Fruit fly (Drosophila melanogaster) whole organism, prepupa: ENCODE results near the gene scat.

Experiments
- Blimp-1 ChIP-seq: fragments of 200-800 bp; sonication (Bioruptor generic); optimal IDR thresholded peaks from 3 replicates; lab custom pipeline; 2017; ENCODE audit warnings: missing biosample characterization, missing genetic modification characterization, mild to moderate bottlenecking, moderate library complexity, missing genetic modification reagents
- CG10631 ChIP-seq: fragments of 200-800 bp; sonication (Bioruptor generic); optimal IDR thresholded peaks from 2 replicates; lab custom pipeline; 2016; ENCODE audit warnings: missing biosample characterization, missing genetic modification characterization
- CG10669 ChIP-seq: fragments of 200-800 bp; sonication (Bioruptor generic); optimal IDR thresholded peaks from 3 replicates; lab custom pipeline; 2018; ENCODE audit warnings: missing biosample characterization, mild to moderate bottlenecking, missing genetic modification characterization, moderate library complexity
- CG11294 ChIP-seq: fragments of 200-800 bp; sonication (Bioruptor generic); IDR thresholded peaks from 2 replicates; pipeline ENCODE4 v1.3.6; 2022; ENCODE audit warnings: missing biosample characterization, missing genetic modification characterization
- CG11762 ChIP-seq: fragments of 200-800 bp; sonication (Bioruptor generic); optimal IDR thresholded peaks from 3 replicates; lab custom pipeline; 2016; ENCODE audit warnings: missing biosample characterization, missing genetic modification characterization; ENCODE audit not compliant: insufficient read depth
- CG15336 ChIP-seq: fragments of 200-800 bp; sonication (Bioruptor generic); IDR thresholded peaks from 2 replicates; pipeline ENCODE4 v1.3.6; 2022; ENCODE audit warnings: missing biosample characterization, missing genetic modification characterization
- CG16779 ChIP-seq: fragments of 200-800 bp; sonication (Bioruptor generic); optimal IDR thresholded peaks from 3 replicates; lab custom pipeline; 2017; ENCODE audit warnings: missing biosample characterization, mild to moderate bottlenecking, missing genetic modification characterization
- CG3032 ChIP-seq: fragments of 200-800 bp; optimal IDR thresholded peaks from 2 replicates; lab custom pipeline; 2019; ENCODE audit warnings: missing biosample characterization, mild to moderate bottlenecking, missing genetic modification characterization, moderate library complexity
- CG31627 ChIP-seq: fragments of 200-800 bp; sonication (Bioruptor generic); optimal IDR thresholded peaks from 3 replicates; lab custom pipeline; 2016; ENCODE audit warnings: missing biosample characterization, missing genetic modification characterization
- CG34406 ChIP-seq: fragments of 200-800 bp; sonication (Bioruptor generic); optimal IDR thresholded peaks from 3 replicates; lab custom pipeline; 2016; ENCODE audit warnings: missing biosample characterization, missing genetic modification characterization
- CG4318 ChIP-seq: fragments of 200-800 bp; sonication (Bioruptor generic); optimal IDR thresholded peaks from 3 replicates; lab custom pipeline; 2017; ENCODE audit warnings: missing biosample characterization, mild to moderate bottlenecking, missing genetic modification characterization
- CG6276 ChIP-seq: fragments of 200-800 bp; sonication (Bioruptor generic); optimal IDR thresholded peaks from 2 replicates; lab custom pipeline; 2017; ENCODE audit warnings: missing biosample characterization, mild to moderate bottlenecking, missing genetic modification characterization
- CG6792 ChIP-seq: fragments of 200-800 bp; sonication (Bioruptor generic); optimal IDR thresholded peaks from 3 replicates; lab custom pipeline; 2016; ENCODE audit warnings: missing biosample characterization, missing genetic modification characterization
- CG6808 ChIP-seq: fragments of 200-800 bp; sonication (Bioruptor generic); optimal IDR thresholded peaks from 3 replicates; lab custom pipeline; 2017; ENCODE audit warnings: missing biosample characterization, missing genetic modification characterization, mild to moderate bottlenecking, moderate library complexity, missing genetic modification reagents
- CG6854 ChIP-seq: fragments of 200-800 bp; sonication (Bioruptor generic); optimal IDR thresholded peaks from 2 replicates; lab custom pipeline; 2017; ENCODE audit warnings: missing biosample characterization, mild to moderate bottlenecking, missing genetic modification characterization
- CG7368 ChIP-seq: fragments of 200-800 bp; sonication (Bioruptor generic); optimal IDR thresholded peaks from 3 replicates; lab custom pipeline; 2016; ENCODE audit warnings: missing biosample characterization, missing genetic modification characterization
- CG8119 ChIP-seq: fragments of 200-800 bp; sonication (Bioruptor generic); IDR thresholded peaks from 3 replicates; pipeline ENCODE4 v1.3.6; 2022; ENCODE audit warnings: missing biosample characterization, missing genetic modification characterization
- CG8319 ChIP-seq: fragments of 200-800 bp; sonication (Bioruptor generic); optimal IDR thresholded peaks from 3 replicates; lab custom pipeline; 2016; ENCODE audit warnings: missing biosample characterization, missing genetic modification characterization
- CG8632 ChIP-seq: fragments of 200-800 bp; sonication (Bioruptor generic); optimal IDR thresholded peaks from 3 replicates; lab custom pipeline; 2016; ENCODE audit warnings: missing biosample characterization, missing genetic modification characterization
- CG9139 ChIP-seq: fragments of 200-800 bp; sonication (Bioruptor generic); optimal IDR thresholded peaks from 3 replicates; lab custom pipeline; 2017; ENCODE audit warnings: missing biosample characterization, mild to moderate bottlenecking, missing genetic modification characterization
- Eip75B ChIP-seq: fragments of 200-800 bp; sonication (Bioruptor generic); optimal IDR thresholded peaks from 3 replicates; lab custom pipeline; 2016; ENCODE audit warnings: missing biosample characterization, missing genetic modification characterization
- Eip78C ChIP-seq: fragments of 200-800 bp; sonication (Bioruptor generic); peaks from one replicate; lab custom pipeline; 2016; ENCODE audit warnings: missing biosample characterization, missing genetic modification characterization
- Eip93F ChIP-seq: fragments of 200-800 bp; sonication (Bioruptor generic); optimal IDR thresholded peaks from 2 replicates; lab custom pipeline; 2016; ENCODE audit warnings: missing biosample characterization, mild to moderate bottlenecking, missing genetic modification characterization
- Ets21C ChIP-seq: fragments of 200-800 bp; sonication (Bioruptor generic); optimal IDR thresholded peaks from 3 replicates; lab custom pipeline; 2016; ENCODE audit warnings: missing biosample characterization, missing genetic modification characterization
- Ets96B ChIP-seq: fragments of 200-800 bp; optimal IDR thresholded peaks from 2 replicates; lab custom pipeline; 2019; ENCODE audit warnings: missing biosample characterization, mild to moderate bottlenecking, missing genetic modification characterization, moderate library complexity
- Gug ChIP-seq: fragments of 200-800 bp; sonication (Bioruptor generic); IDR thresholded peaks from 2 replicates; pipeline ENCODE4 v1.3.6; 2022; ENCODE audit warnings: missing biosample characterization, missing genetic modification characterization
- Hr38 ChIP-seq: sonication (Bioruptor generic); optimal IDR thresholded peaks from 2 replicates; lab custom pipeline; 2016; ENCODE audit warnings: missing biosample characterization, missing genetic modification characterization
- Hr39 ChIP-seq: fragments of 200-800 bp; sonication (Bioruptor generic); optimal IDR thresholded peaks from 2 replicates; lab custom pipeline; 2016; ENCODE audit warnings: missing biosample characterization, missing genetic modification characterization
- Hr4 ChIP-seq: fragments of 200-800 bp; sonication (Bioruptor generic); optimal IDR thresholded peaks from 3 replicates; lab custom pipeline; 2016; ENCODE audit warnings: missing biosample characterization, missing genetic modification characterization
- Lpt ChIP-seq: fragments of 200-800 bp; sonication (Bioruptor generic); optimal IDR thresholded peaks from 3 replicates; lab custom pipeline; 2016; ENCODE audit warnings: missing biosample characterization, missing genetic modification characterization
- Met ChIP-seq: fragments of 200-800 bp; sonication (Bioruptor generic); optimal IDR thresholded peaks from 3 replicates; lab custom pipeline; 2016; ENCODE audit warnings: missing biosample characterization, missing genetic modification characterization
- OdsH ChIP-seq: fragments of 200-800 bp; sonication (Bioruptor generic); optimal IDR thresholded peaks from 3 replicates; lab custom pipeline; 2016; ENCODE audit warnings: missing biosample characterization, missing genetic modification characterization
- Smox ChIP-seq: fragments of 200-800 bp; sonication (Bioruptor generic); optimal IDR thresholded peaks from 3 replicates; lab custom pipeline; 2016; ENCODE audit warnings: missing biosample characterization, missing genetic modification characterization
- Sox102F ChIP-seq: fragments of 200-800 bp; sonication (Bioruptor generic); optimal IDR thresholded peaks from 2 replicates; lab custom pipeline; 2016; ENCODE audit warnings: missing biosample characterization, mild to moderate bottlenecking, missing genetic modification characterization
- Sox14 ChIP-seq: fragments of 200-800 bp; sonication (Bioruptor generic); optimal IDR thresholded peaks from 3 replicates; lab custom pipeline; 2016; ENCODE audit warnings: missing biosample characterization, missing genetic modification characterization
- Sox15 ChIP-seq: fragments of 200-800 bp; sonication (Bioruptor generic); optimal IDR thresholded peaks from 3 replicates; lab custom pipeline; 2016; ENCODE audit warnings: missing biosample characterization, missing genetic modification characterization
- achi ChIP-seq: fragments of 200-800 bp; sonication (Bioruptor generic); optimal IDR thresholded peaks from 3 replicates; lab custom pipeline; 2016; ENCODE audit warnings: missing biosample characterization, missing genetic modification characterization
- acj6 ChIP-seq: fragments of 200-800 bp; sonication (Bioruptor generic); optimal IDR thresholded peaks from 3 replicates; lab custom pipeline; 2016; ENCODE audit warnings: missing biosample characterization, missing genetic modification characterization
- cyc ChIP-seq: fragments of 200-800 bp; sonication (Bioruptor generic); optimal IDR thresholded peaks from 3 replicates; lab custom pipeline; 2016; ENCODE audit warnings: missing biosample characterization, missing genetic modification characterization
- dac ChIP-seq: fragments of 200-800 bp; sonication (Bioruptor generic); optimal IDR thresholded peaks from 2 replicates; lab custom pipeline; 2017; ENCODE audit warnings: missing biosample characterization, mild to moderate bottlenecking, missing genetic modification characterization
- dsx ChIP-seq: fragments of 200-800 bp; optimal IDR thresholded peaks from 3 replicates; lab custom pipeline; 2019; ENCODE audit warnings: missing biosample characterization, mild to moderate bottlenecking, missing genetic modification characterization, moderate library complexity; ENCODE audit not compliant: poor library complexity, severe bottlenecking
- eg ChIP-seq: fragments of 200-800 bp; sonication (Bioruptor generic); IDR thresholded peaks from 3 replicates; pipeline ENCODE4 v1.3.6; 2022; ENCODE audit warnings: missing biosample characterization, missing genetic modification characterization
- fd59A ChIP-seq: fragments of 200-800 bp; sonication (Bioruptor generic); optimal IDR thresholded peaks from 2 replicates; lab custom pipeline; 2017; ENCODE audit warnings: missing biosample characterization, mild to moderate bottlenecking, missing genetic modification characterization, missing genetic modification reagents
- fd85E ChIP-seq: fragments of 200-800 bp; sonication (Bioruptor generic); optimal IDR thresholded peaks from 3 replicates; lab custom pipeline; 2016; ENCODE audit warnings: missing biosample characterization, missing genetic modification characterization
- fkh ChIP-seq: fragments of 200-800 bp; sonication (Bioruptor generic); optimal IDR thresholded peaks from 3 replicates; lab custom pipeline; 2017; ENCODE audit warnings: missing biosample characterization, mild to moderate bottlenecking, missing genetic modification characterization, moderate library complexity
- pdm3 ChIP-seq: fragments of 200-800 bp; sonication (Bioruptor generic); optimal IDR thresholded peaks from 3 replicates; lab custom pipeline; 2016; ENCODE audit warnings: missing biosample characterization, missing genetic modification characterization
- salr ChIP-seq, 2 experiments: fragments of 200-800 bp; sonication (Bioruptor generic); optimal IDR thresholded peaks; 3 replicates each; lab custom pipeline; 2016 to 2018; ENCODE audit warnings: missing biosample characterization in 2 of 2, missing genetic modification characterization in 2 of 2, mild to moderate bottlenecking in 1 of 2
- spab ChIP-seq: fragments of 200-800 bp; sonication (Bioruptor generic); optimal IDR thresholded peaks from 2 replicates; lab custom pipeline; 2017; ENCODE audit warnings: missing biosample characterization, mild to moderate bottlenecking, missing genetic modification characterization, missing genetic modification reagents
- svp ChIP-seq: fragments of 200-800 bp; sonication (Bioruptor generic); peaks from one replicate; lab custom pipeline; 2016; ENCODE audit warnings: missing biosample characterization, missing genetic modification characterization
- topi ChIP-seq: fragments of 200-800 bp; sonication (Bioruptor generic); optimal IDR thresholded peaks from 3 replicates; lab custom pipeline; 2016; ENCODE audit warnings: missing biosample characterization, missing genetic modification characterization
- vri ChIP-seq: fragments of 200-800 bp; sonication (Bioruptor generic); optimal IDR thresholded peaks from 3 replicates; lab custom pipeline; 2016; ENCODE audit warnings: missing biosample characterization, mild to moderate bottlenecking, missing genetic modification characterization

scat gene

DNA sequence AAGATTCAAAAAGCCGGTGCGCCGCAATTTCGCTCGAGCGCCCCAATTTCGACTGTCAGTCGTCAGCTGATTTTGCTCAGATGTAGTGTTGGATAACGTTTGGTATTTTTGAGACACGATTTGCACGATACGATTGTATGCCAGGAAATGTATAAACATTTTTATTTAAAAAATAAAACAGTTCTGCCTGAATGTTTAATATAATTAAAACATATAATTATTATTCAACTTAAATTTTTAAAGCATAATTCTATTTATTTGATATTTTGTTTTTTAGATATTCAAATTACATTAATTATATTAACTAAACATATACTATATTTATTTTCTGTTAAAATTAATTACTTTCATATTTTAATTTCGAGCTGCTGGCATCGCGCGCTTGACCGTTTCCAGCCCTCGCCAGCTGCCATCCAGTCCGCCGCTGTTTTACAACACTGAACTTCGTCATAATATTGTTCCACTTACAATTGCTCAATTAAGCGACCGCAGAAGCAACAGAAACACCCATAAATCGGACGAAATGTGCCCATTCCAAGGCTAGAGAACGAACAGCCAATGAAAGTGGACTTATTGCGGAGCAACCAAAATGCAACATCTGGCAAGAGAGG, at the start of gene scat, which contains the start of gene FucTB:
TSS of gene scat (plus strand) at position 414 of the 611 bp plus-strand sequence.
TSS of gene FucTB (minus strand) at position 61 of the 611 bp plus-strand sequence.
- TF ChIP-seq CG16779 (tag; lab: Kevin White, UChicago) (peak; percentile 41), CG8632 (GFP tag; lab: Kevin White, UChicago) (peak; percentile 80), CG6792 (GFP tag; lab: Kevin White, UChicago) (peak; percentile 78), Eip75B (peak; percentile 52), spab (peak; percentile 68), achi (GFP tag; lab: Kevin White, UChicago) (peak; percentile 96), CG6854 (GFP tag; lab: Kevin White, UChicago) (peak; percentile 27), Hr39 (peak; percentile 74), Met (GFP tag; lab: Kevin White, UChicago) (peak; percentile 66), acj6 (GFP tag; lab: Kevin White, UChicago) (peak; percentile 88), CG11762 (GFP tag; lab: Kevin White, UChicago) (peak; percentile 59), CG6808 (GFP tag; lab: Kevin White, UChicago) (peak; percentile 73), CG7368 (GFP tag; lab: Kevin White, UChicago) (peak; percentile 44), salr (GFP tag; optimal IDR thresholded peaks at IDR 0.05; lab: Kevin White, UChicago) (peak; percentile 58 to 87), fd85E (GFP tag; lab: Kevin White, UChicago) (peak; percentile 22), Eip78C (peak; percentile 83), CG8119 (peak; percentile 77), eg (GFP tag; lab: Robert Waterston, UW) (peak; percentile 82; the same call in 2 of the 3 replicates), Ets21C (GFP tag; lab: Kevin White, UChicago) (peak; percentile 67), fd59A (GFP tag; lab: Kevin White, UChicago) (peak; percentile 61), fkh (peak; percentile 50), CG15336 (peak; percentile 69; the same call in 1 of the 2 replicates), Smox (peak; percentile 70), svp (GFP tag; lab: Kevin White, UChicago) (peak; percentile 81), Lpt (GFP tag; lab: Kevin White, UChicago) (peak; percentile 71), vri (GFP tag; lab: Kevin White, UChicago) (peak; percentile 60), Blimp-1 (GFP tag; lab: Kevin White, UChicago) (peak; percentile 67), CG31627 (GFP tag; lab: Kevin White, UChicago) (peak; percentile 76), Sox102F (GFP tag; lab: Kevin White, UChicago) (peak; percentile 73), CG8319 (GFP tag; lab: Kevin White, UChicago) (peak; percentile 64), CG9139 (peak; percentile 31), cyc (GFP tag; lab: Kevin White, UChicago) (peak; percentile 72), CG4318 (GFP tag; lab: Kevin White, UChicago) (peak; percentile 95), CG34406 (GFP tag; lab: Kevin White, UChicago) (peak; percentile 86), Sox14 (GFP tag; lab: Kevin White, UChicago) (peak; percentile 63), dsx (peak; percentile 77), CG3032 (tag; lab: Kevin White, UChicago) (peak; percentile 93), Gug (GFP tag; lab: Robert Waterston, UW) (peak; percentile 78), CG10669 (peak; percentile 76), dac (GFP tag; lab: Kevin White, UChicago) (peak; percentile 81), Sox15 (peak; percentile 84), topi (GFP tag; lab: Kevin White, UChicago) (peak; percentile 68), CG11294 (GFP tag; lab: Robert Waterston, UW) (peak; percentile 81), CG10631 (GFP tag; lab: Kevin White, UChicago) (peak; percentile 95), pdm3 (GFP tag; lab: Kevin White, UChicago) (peak; percentile 75), Ets96B (tag; lab: Kevin White, UChicago) (peak; percentile 84), Hr4 (GFP tag; lab: Kevin White, UChicago) (peak; percentile 72), CG6276 (GFP tag; lab: Kevin White, UChicago) (no peak), Hr38 (GFP tag; lab: Kevin White, UChicago) (no peak), OdsH (peak; percentile 89), Eip93F (peak; percentile 72)
